Worm (Caenorhabditis elegans): ENCODE results near the gene soap-1.

Gene soap-1

ce11 chrV:7196498-7196966 lies 18.2 kb downstream of the soap-1 start, which contains the start of gene F09G2.2 (continued):
- no peak for TF ChIP-seq nhr-120 (GFP tag; IDR thresholded peaks at IDR 0.05)
- peak; percentile 85 for TF ChIP-seq mcd-1 (GFP tag; IDR thresholded peaks at IDR 0.05)
- TF ChIP-seq nfya-1 (tag; optimal IDR thresholded peaks at IDR 0.05; ENCODE audit: borderline replicate concordance, insufficient read depth) = no peak
- no peak for TF ChIP-seq aptf-2 (GFP tag; conservative IDR thresholded peaks at IDR 0.05)
- no peak for TF ChIP-seq bed-2 (GFP tag; IDR thresholded peaks at IDR 0.05)
- TF ChIP-seq B0019.2 (GFP tag; conservative IDR thresholded peaks at IDR 0.05) = 0 out of 2 replicates have a peak, but pooled peaks have one; percentile 53
- no peak for TF ChIP-seq Y79H2A.3 (GFP tag; conservative IDR thresholded peaks at IDR 0.05)
- peak; percentile 72; the same call in 1 of the 2 replicates for TF ChIP-seq hsf-1 (GFP tag; IDR thresholded peaks at IDR 0.05)
- TF ChIP-seq cebp-1 (GFP tag; IDR thresholded peaks at IDR 0.05) = peak; percentile 78
- peak; percentile 91 for TF ChIP-seq cebp-1 (tag; optimal IDR thresholded peaks at IDR 0.05)
- TF ChIP-seq madf-3 (GFP tag; IDR thresholded peaks at IDR 0.05) = peak; percentile 100
- peak; percentile 95 for TF ChIP-seq madf-6 (GFP tag; IDR thresholded peaks at IDR 0.05)
- peak; percentile 77 for TF ChIP-seq xnd-1 (tag; optimal IDR thresholded peaks at IDR 0.05)
- TF ChIP-seq lin-26 (GFP tag; IDR thresholded peaks at IDR 0.05) = no peak
- TF ChIP-seq ztf-28 (GFP tag; IDR thresholded peaks at IDR 0.05) = 0 out of 2 replicates have a peak, but pooled peaks have one; percentile 6
- TF ChIP-seq mel-28 (tag; optimal IDR thresholded peaks at IDR 0.05; ENCODE audit: borderline replicate concordance) = no peak
- peak; percentile 5 for TF ChIP-seq mxl-1 (tag; optimal IDR thresholded peaks at IDR 0.05)
- peak; percentile 92 for TF ChIP-seq Y53G8AR.9 (GFP tag; conservative IDR thresholded peaks at IDR 0.05)
- no peak for TF ChIP-seq F52B5.7 (tag; optimal IDR thresholded peaks at IDR 0.05)
- peak; percentile 66 for TF ChIP-seq athp-1 (tag; optimal IDR thresholded peaks at IDR 0.05)
- TF ChIP-seq ztf-26 (tag; optimal IDR thresholded peaks at IDR 0.05) = peak; percentile 85
- TF ChIP-seq Y56A3A.18 (GFP tag; IDR thresholded peaks at IDR 0.05) = no peak
- TF ChIP-seq efl-1 (GFP tag; optimal IDR thresholded peaks at IDR 0.05) = peak; percentile 88
- no peak for TF ChIP-seq T26A5.8 (tag; optimal IDR thresholded peaks at IDR 0.05)
- TF ChIP-seq attf-6 (GFP tag; IDR thresholded peaks at IDR 0.05) = no peak
- TF ChIP-seq snpc-4 (GFP tag; optimal IDR thresholded peaks at IDR 0.05) = no peak
- TF ChIP-seq snpc-4 (tag; optimal IDR thresholded peaks at IDR 0.05) = peak; percentile 34 to 78 (median 70)
- peak; percentile 2 to 69 for TF ChIP-seq let-607 (tag; optimal IDR thresholded peaks at IDR 0.05)
- no peak for TF ChIP-seq sptf-2 (GFP tag; optimal IDR thresholded peaks at IDR 0.05)
- TF ChIP-seq B0261.1 (tag; optimal IDR thresholded peaks at IDR 0.05) = no peak
- peak; percentile 71 for TF ChIP-seq ceh-100 (GFP tag; IDR thresholded peaks at IDR 0.05)
- TF ChIP-seq hlh-26 (GFP tag; conservative IDR thresholded peaks at IDR 0.05) = no peak
- TF ChIP-seq attf-5 (GFP tag; optimal IDR thresholded peaks at IDR 0.05) = peak; percentile 96
- peak; percentile 84 for TF ChIP-seq tlf-1 (GFP tag; optimal IDR thresholded peaks at IDR 0.05)
- TF ChIP-seq madf-10 (tag; optimal IDR thresholded peaks at IDR 0.05) = peak; percentile 78
- TF ChIP-seq lsy-27 (tag; optimal IDR thresholded peaks at IDR 0.05; ENCODE audit: borderline replicate concordance, insufficient read depth) = no peak
- TF ChIP-seq rec-8 (tag; optimal IDR thresholded peaks at IDR 0.05) = no peak
- TF ChIP-seq F57C9.4 (tag; optimal IDR thresholded peaks at IDR 0.05) = no peak
- no peak for TF ChIP-seq nhr-179 (tag; optimal IDR thresholded peaks at IDR 0.05)
- peak; percentile 88 for TF ChIP-seq ceh-27 (GFP tag; optimal IDR thresholded peaks at IDR 0.05)
- no peak for TF ChIP-seq aptf-3 (GFP tag; IDR thresholded peaks at IDR 0.05)
- no peak for TF ChIP-seq bed-1 (GFP tag; IDR thresholded peaks at IDR 0.05)
- TF ChIP-seq unc-62 (GFP tag; optimal IDR thresholded peaks at IDR 0.05) = peak; percentile 13
- peak; percentile 72 for TF ChIP-seq tbp1 (GFP tag; optimal IDR thresholded peaks at IDR 0.05)
- peak; percentile 56; the same call in 1 of the 2 replicates for TF ChIP-seq let-526 (GFP tag; IDR thresholded peaks at IDR 0.05)
- TF ChIP-seq ets-4 (GFP tag; optimal IDR thresholded peaks at IDR 0.05) = peak; percentile 42
- peak; percentile 89 for TF ChIP-seq pbrm-1 (GFP tag; IDR thresholded peaks at IDR 0.05)
- peak; percentile 44 for TF ChIP-seq somi-1 (GFP tag; optimal IDR thresholded peaks at IDR 0.05)
- TF ChIP-seq ceh-58 (GFP tag; IDR thresholded peaks at IDR 0.05) = no peak
